Fruit fly (Drosophila melanogaster) whole organism, pupa: Measurements from ENCODE around the gene Iris.

Source experiments
- CG34367 ChIP-seq: fragments of 200-800 bp; sonication (Bioruptor generic); optimal IDR thresholded peaks from 2 replicates; lab custom pipeline; 2018; ENCODE audit warnings: missing biosample characterization, mild to moderate bottlenecking, missing genetic modification characterization
- CG8159 ChIP-seq: fragments of 200-800 bp; sonication (Bioruptor generic); optimal IDR thresholded peaks from 3 replicates; lab custom pipeline; 2018; ENCODE audit warnings: missing biosample characterization, mild to moderate bottlenecking, missing genetic modification characterization, moderate library complexity

DNA sequence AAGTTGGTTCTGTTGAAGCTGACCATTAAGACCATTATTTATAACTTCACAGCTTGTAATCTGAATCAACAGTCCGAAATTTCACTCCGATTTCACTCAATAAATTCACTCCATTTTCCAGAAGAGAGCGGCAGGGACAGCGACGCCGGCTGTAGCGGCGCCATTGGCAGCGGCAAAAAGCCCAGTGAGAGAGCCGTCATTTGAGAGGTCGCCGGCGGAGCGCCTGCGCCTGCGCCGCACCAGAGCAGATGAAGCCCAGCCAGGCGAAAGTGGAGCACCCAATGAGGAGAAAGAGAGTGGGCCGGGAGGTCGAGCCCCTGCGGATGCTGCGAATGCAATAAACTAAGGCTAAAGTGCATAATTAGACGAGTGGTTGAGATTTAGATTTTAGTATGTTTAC, 51.2 kb downstream of the Iris start:
- TF ChIP-seq CG34367 (tag; lab: Kevin White, UChicago) (no peak), CG8159 (tag; lab: Kevin White, UChicago) (no peak)
